Worm (Caenorhabditis elegans): ENCODE results near the gene C07A12.7.
A peak's percentile ranks its signal among the peaks of the same experiment; 100 is the strongest.

- TF ChIP-seq aly-2 (tag; optimal IDR thresholded peaks at IDR 0.05) = no peak
- TF ChIP-seq pqm-1 (tag; optimal IDR thresholded peaks at IDR 0.05) = no peak
- TF ChIP-seq ztf-11 (tag; optimal IDR thresholded peaks at IDR 0.05) = no peak
- no peak for TF ChIP-seq set-16 (GFP tag; IDR thresholded peaks at IDR 0.05)
- no peak for TF ChIP-seq F37D6.2 (tag; optimal IDR thresholded peaks at IDR 0.05)
- no peak for TF ChIP-seq fos-1 (tag; optimal IDR thresholded peaks at IDR 0.05)
- TF ChIP-seq ama-1 (optimal IDR thresholded peaks at IDR 0.05) = no peak
- TF ChIP-seq lsy-2 (tag; optimal IDR thresholded peaks at IDR 0.05) = peak in 1 of 2 experiments; percentile 2
These were observed 18.7 kb downstream of the C07A12.7 start for ce11 chrX:4503259-4503658.
